Worm (Caenorhabditis elegans) whole organism, mixed stage, embryonic: ENCODE results near the gene srj-7.

Source experiments
- blmp-1 ChIP-seq: fragments of 150-350 bp; optimal IDR thresholded peaks from 2 replicates; lab custom pipeline; 2014; ENCODE audit warnings: missing biosample characterization, missing genetic modification characterization
- ceh-83 ChIP-seq: fragments of 200-800 bp; sonication (Bioruptor generic); optimal IDR thresholded peaks from 2 replicates; lab custom pipeline; 2018; ENCODE audit warnings: mild to moderate bottlenecking, missing genetic modification characterization, missing compliant biosample characterization
- mls-2 ChIP-seq: sonication (generic microtip); optimal IDR thresholded peaks from 2 replicates; lab custom pipeline; 2016; ENCODE audit warnings: mild to moderate bottlenecking, missing genetic modification characterization, moderate library complexity, missing compliant biosample characterization
- nhr-76 ChIP-seq: sonication (generic microtip); optimal IDR thresholded peaks from 2 replicates; lab custom pipeline; 2017; ENCODE audit warnings: missing biosample characterization, missing genetic modification characterization
- unc-39 ChIP-seq: fragments of 150-350 bp; optimal IDR thresholded peaks from 2 replicates; lab custom pipeline; 2014; ENCODE audit warnings: missing biosample characterization, missing genetic modification characterization
- unc-62 ChIP-seq: fragments of 150-350 bp; optimal IDR thresholded peaks from 2 replicates; lab custom pipeline; 2014; ENCODE audit warnings: missing biosample characterization, missing genetic modification reagents, missing genetic modification characterization

DNA sequence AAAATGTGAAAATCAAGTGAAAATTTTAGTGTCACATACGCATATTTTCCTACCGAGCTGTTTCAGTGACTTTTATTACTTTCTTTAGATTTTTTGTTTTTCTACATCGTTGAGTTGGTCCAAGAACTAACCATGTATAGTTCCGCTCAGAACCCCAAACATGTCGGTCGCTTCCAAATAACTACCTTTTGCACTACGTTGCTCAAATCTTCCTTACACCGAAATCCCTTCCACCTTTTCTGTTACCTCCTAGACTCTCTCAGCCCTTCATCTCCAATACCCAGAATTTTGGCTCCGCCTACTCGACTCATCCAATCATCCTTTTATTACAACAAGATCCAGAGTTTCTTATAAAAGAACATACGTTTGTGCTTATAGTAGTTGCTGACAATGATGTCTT is 39.8 kb downstream of the srj-7 start, which contains the start of gene F35F10.5:
- TF ChIP-seq mls-2 (tag; lab: Kevin White, UChicago) = no peak
- no peak for TF ChIP-seq unc-62 (GFP tag; lab: Kevin White, UChicago)
- no peak for TF ChIP-seq ceh-83 (GFP tag; lab: Kevin White, UChicago)
- TF ChIP-seq nhr-76 (tag; lab: Kevin White, UChicago) = no peak
- TF ChIP-seq blmp-1 (tag; lab: Kevin White, UChicago) = no peak
- TF ChIP-seq unc-39 (tag; lab: Kevin White, UChicago) = no peak
